Fruit fly (Drosophila melanogaster) Kc167 (cell line): ENCODE data around the gene CG14411.

ENCODE experiments used
- h ChIP-seq: fragments of >200 bp; optimal IDR thresholded peaks from 3 replicates; lab custom pipeline; 2018; ENCODE audit warnings: missing external identifiers
- insv ChIP-seq: fragments of >200 bp; optimal IDR thresholded peaks from 3 replicates; lab custom pipeline; 2018; ENCODE audit warnings: missing external identifiers
- ttk ChIP-seq: sonication (Bioruptor generic); optimal IDR thresholded peaks from 2 replicates; lab custom pipeline; 2017; ENCODE audit warnings: missing external identifiers

CG14411 gene

DNA sequence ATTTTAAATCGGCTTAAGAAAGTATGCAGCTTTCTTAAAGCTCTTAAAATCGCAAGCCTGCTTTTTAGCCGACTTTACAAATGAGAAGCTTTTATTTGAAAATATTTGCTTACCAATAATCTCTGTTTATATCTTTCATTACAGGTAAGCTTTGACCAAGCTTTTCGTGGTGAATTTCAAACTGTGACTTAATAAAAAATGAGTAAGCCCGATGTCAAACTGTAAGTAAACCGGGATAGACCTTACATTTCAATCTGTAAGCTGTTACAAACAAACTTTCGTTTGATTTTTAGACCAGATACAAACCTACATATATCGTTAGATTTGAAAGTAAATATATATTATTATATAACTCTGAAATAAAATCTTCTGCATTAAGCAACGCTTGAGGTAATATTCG lies 53.1 kb downstream of the CG14411 start:
- TF ChIP-seq ttk (lab: Kevin White, UChicago) (no peak), h (lab: Kevin White, UChicago) (no peak), insv (lab: Kevin White, UChicago) (no peak)
